Worm (Caenorhabditis elegans) whole organism, L4/young adult: ENCODE data around the gene Y6G8.14.

Experiments
- dao-5 ChIP-seq: sonication (generic microtip); optimal IDR thresholded peaks from 2 replicates; lab custom pipeline; 2016; ENCODE audit warnings: missing genotype, missing genetic modification characterization, moderate library complexity, missing compliant biosample characterization
- him-1 ChIP-seq: sonication (generic microtip); optimal IDR thresholded peaks from 2 replicates; lab custom pipeline; 2016; ENCODE audit warnings: missing genotype, missing genetic modification reagents, missing genetic modification characterization, missing compliant biosample characterization

DNA sequence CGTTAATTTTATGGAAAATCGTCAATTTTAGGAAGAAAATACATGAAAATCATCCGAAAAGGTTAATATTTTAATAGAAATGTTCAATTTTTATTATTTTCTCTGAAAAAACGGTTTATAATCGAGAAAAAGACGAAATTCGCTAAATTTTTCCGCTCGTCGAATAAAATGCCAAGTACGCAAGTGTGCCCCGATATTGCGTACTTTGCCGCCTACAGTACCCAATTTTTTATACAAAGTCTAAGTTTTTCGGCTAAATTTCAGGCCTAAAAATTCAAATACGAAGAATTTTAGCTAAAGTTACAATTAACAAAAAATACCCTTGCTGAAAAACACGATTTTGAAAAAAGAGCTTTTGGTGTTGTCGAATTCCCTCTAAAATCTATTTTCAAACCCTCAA is 44.7 kb upstream of the Y6G8.14 start:
- TF ChIP-seq him-1 (tag; lab: Kevin White, UChicago) (no peak), dao-5 (no peak)
